Fruit fly (Drosophila melanogaster) whole organism, prepupa: ENCODE data around the gene CG4161.

ENCODE experiments used
- Blimp-1 ChIP-seq: fragments of 200-800 bp; sonication (Bioruptor generic); optimal IDR thresholded peaks from 3 replicates; lab custom pipeline; 2017; ENCODE audit warnings: missing biosample characterization, missing genetic modification characterization, mild to moderate bottlenecking, moderate library complexity, missing genetic modification reagents
- CG10631 ChIP-seq: fragments of 200-800 bp; sonication (Bioruptor generic); optimal IDR thresholded peaks from 2 replicates; lab custom pipeline; 2016; ENCODE audit warnings: missing biosample characterization, missing genetic modification characterization
- CG10669 ChIP-seq: fragments of 200-800 bp; sonication (Bioruptor generic); optimal IDR thresholded peaks from 3 replicates; lab custom pipeline; 2018; ENCODE audit warnings: missing biosample characterization, mild to moderate bottlenecking, missing genetic modification characterization, moderate library complexity
- CG11294 ChIP-seq: fragments of 200-800 bp; sonication (Bioruptor generic); IDR thresholded peaks from 2 replicates; pipeline ENCODE4 v1.3.6; 2022; ENCODE audit warnings: missing biosample characterization, missing genetic modification characterization
- CG11762 ChIP-seq: fragments of 200-800 bp; sonication (Bioruptor generic); optimal IDR thresholded peaks from 3 replicates; lab custom pipeline; 2016; ENCODE audit warnings: missing biosample characterization, missing genetic modification characterization; ENCODE audit not compliant: insufficient read depth
- CG11902 ChIP-seq: fragments of 200-800 bp; sonication (Bioruptor generic); optimal IDR thresholded peaks from 3 replicates; lab custom pipeline; 2016; ENCODE audit warnings: missing biosample characterization, missing genetic modification characterization
- CG15336 ChIP-seq: fragments of 200-800 bp; sonication (Bioruptor generic); IDR thresholded peaks from 2 replicates; pipeline ENCODE4 v1.3.6; 2022; ENCODE audit warnings: missing biosample characterization, missing genetic modification characterization
- CG1621 ChIP-seq: fragments of 200-800 bp; sonication (Bioruptor generic); optimal IDR thresholded peaks from 3 replicates; lab custom pipeline; 2018; ENCODE audit warnings: missing biosample characterization, mild to moderate bottlenecking, missing genetic modification characterization
- CG16779 ChIP-seq: fragments of 200-800 bp; sonication (Bioruptor generic); optimal IDR thresholded peaks from 3 replicates; lab custom pipeline; 2017; ENCODE audit warnings: missing biosample characterization, mild to moderate bottlenecking, missing genetic modification characterization
- CG3032 ChIP-seq: fragments of 200-800 bp; optimal IDR thresholded peaks from 2 replicates; lab custom pipeline; 2019; ENCODE audit warnings: missing biosample characterization, mild to moderate bottlenecking, missing genetic modification characterization, moderate library complexity
- CG31627 ChIP-seq: fragments of 200-800 bp; sonication (Bioruptor generic); optimal IDR thresholded peaks from 3 replicates; lab custom pipeline; 2016; ENCODE audit warnings: missing biosample characterization, missing genetic modification characterization
- CG32006 ChIP-seq: fragments of 200-800 bp; sonication (Bioruptor generic); optimal IDR thresholded peaks from 3 replicates; lab custom pipeline; 2017; ENCODE audit warnings: missing biosample characterization, mild to moderate bottlenecking, missing genetic modification characterization
- CG34406 ChIP-seq: fragments of 200-800 bp; sonication (Bioruptor generic); optimal IDR thresholded peaks from 3 replicates; lab custom pipeline; 2016; ENCODE audit warnings: missing biosample characterization, missing genetic modification characterization
- CG3919 ChIP-seq: fragments of 200-800 bp; sonication (Bioruptor generic); optimal IDR thresholded peaks from 3 replicates; lab custom pipeline; 2016; ENCODE audit warnings: missing biosample characterization, missing genetic modification characterization
- CG4318 ChIP-seq: fragments of 200-800 bp; sonication (Bioruptor generic); optimal IDR thresholded peaks from 3 replicates; lab custom pipeline; 2017; ENCODE audit warnings: missing biosample characterization, mild to moderate bottlenecking, missing genetic modification characterization
- CG6163 ChIP-seq: fragments of 200-800 bp; sonication (Bioruptor generic); IDR thresholded peaks from 3 replicates; pipeline ENCODE4 v1.3.6; 2022; ENCODE audit warnings: missing biosample characterization, missing genetic modification characterization
- CG6276 ChIP-seq: fragments of 200-800 bp; sonication (Bioruptor generic); optimal IDR thresholded peaks from 2 replicates; lab custom pipeline; 2017; ENCODE audit warnings: missing biosample characterization, mild to moderate bottlenecking, missing genetic modification characterization
- CG6792 ChIP-seq: fragments of 200-800 bp; sonication (Bioruptor generic); optimal IDR thresholded peaks from 3 replicates; lab custom pipeline; 2016; ENCODE audit warnings: missing biosample characterization, missing genetic modification characterization
- CG6808 ChIP-seq: fragments of 200-800 bp; sonication (Bioruptor generic); optimal IDR thresholded peaks from 3 replicates; lab custom pipeline; 2017; ENCODE audit warnings: missing biosample characterization, missing genetic modification characterization, mild to moderate bottlenecking, moderate library complexity, missing genetic modification reagents
- CG7368 ChIP-seq: fragments of 200-800 bp; sonication (Bioruptor generic); optimal IDR thresholded peaks from 3 replicates; lab custom pipeline; 2016; ENCODE audit warnings: missing biosample characterization, missing genetic modification characterization
- CG8119 ChIP-seq: fragments of 200-800 bp; sonication (Bioruptor generic); IDR thresholded peaks from 3 replicates; pipeline ENCODE4 v1.3.6; 2022; ENCODE audit warnings: missing biosample characterization, missing genetic modification characterization
- CG8319 ChIP-seq: fragments of 200-800 bp; sonication (Bioruptor generic); optimal IDR thresholded peaks from 3 replicates; lab custom pipeline; 2016; ENCODE audit warnings: missing biosample characterization, missing genetic modification characterization
- CG8632 ChIP-seq: fragments of 200-800 bp; sonication (Bioruptor generic); optimal IDR thresholded peaks from 3 replicates; lab custom pipeline; 2016; ENCODE audit warnings: missing biosample characterization, missing genetic modification characterization
- CG9139 ChIP-seq: fragments of 200-800 bp; sonication (Bioruptor generic); optimal IDR thresholded peaks from 3 replicates; lab custom pipeline; 2017; ENCODE audit warnings: missing biosample characterization, mild to moderate bottlenecking, missing genetic modification characterization
- Ets21C ChIP-seq: fragments of 200-800 bp; sonication (Bioruptor generic); optimal IDR thresholded peaks from 3 replicates; lab custom pipeline; 2016; ENCODE audit warnings: missing biosample characterization, missing genetic modification characterization
- Ets96B ChIP-seq: fragments of 200-800 bp; optimal IDR thresholded peaks from 2 replicates; lab custom pipeline; 2019; ENCODE audit warnings: missing biosample characterization, mild to moderate bottlenecking, missing genetic modification characterization, moderate library complexity
- Gug ChIP-seq: fragments of 200-800 bp; sonication (Bioruptor generic); IDR thresholded peaks from 2 replicates; pipeline ENCODE4 v1.3.6; 2022; ENCODE audit warnings: missing biosample characterization, missing genetic modification characterization
- Hr38 ChIP-seq: sonication (Bioruptor generic); optimal IDR thresholded peaks from 2 replicates; lab custom pipeline; 2016; ENCODE audit warnings: missing biosample characterization, missing genetic modification characterization
- Hr39 ChIP-seq: fragments of 200-800 bp; sonication (Bioruptor generic); optimal IDR thresholded peaks from 2 replicates; lab custom pipeline; 2016; ENCODE audit warnings: missing biosample characterization, missing genetic modification characterization
- Lpt ChIP-seq: fragments of 200-800 bp; sonication (Bioruptor generic); optimal IDR thresholded peaks from 3 replicates; lab custom pipeline; 2016; ENCODE audit warnings: missing biosample characterization, missing genetic modification characterization
- Met ChIP-seq: fragments of 200-800 bp; sonication (Bioruptor generic); optimal IDR thresholded peaks from 3 replicates; lab custom pipeline; 2016; ENCODE audit warnings: missing biosample characterization, missing genetic modification characterization
- OdsH ChIP-seq: fragments of 200-800 bp; sonication (Bioruptor generic); optimal IDR thresholded peaks from 3 replicates; lab custom pipeline; 2016; ENCODE audit warnings: missing biosample characterization, missing genetic modification characterization
- Smox ChIP-seq: fragments of 200-800 bp; sonication (Bioruptor generic); optimal IDR thresholded peaks from 3 replicates; lab custom pipeline; 2016; ENCODE audit warnings: missing biosample characterization, missing genetic modification characterization
- Sox102F ChIP-seq: fragments of 200-800 bp; sonication (Bioruptor generic); optimal IDR thresholded peaks from 2 replicates; lab custom pipeline; 2016; ENCODE audit warnings: missing biosample characterization, mild to moderate bottlenecking, missing genetic modification characterization
- Sox14 ChIP-seq: fragments of 200-800 bp; sonication (Bioruptor generic); optimal IDR thresholded peaks from 3 replicates; lab custom pipeline; 2016; ENCODE audit warnings: missing biosample characterization, missing genetic modification characterization
- Sox15 ChIP-seq: fragments of 200-800 bp; sonication (Bioruptor generic); optimal IDR thresholded peaks from 3 replicates; lab custom pipeline; 2016; ENCODE audit warnings: missing biosample characterization, missing genetic modification characterization
- achi ChIP-seq: fragments of 200-800 bp; sonication (Bioruptor generic); optimal IDR thresholded peaks from 3 replicates; lab custom pipeline; 2016; ENCODE audit warnings: missing biosample characterization, missing genetic modification characterization
- acj6 ChIP-seq: fragments of 200-800 bp; sonication (Bioruptor generic); optimal IDR thresholded peaks from 3 replicates; lab custom pipeline; 2016; ENCODE audit warnings: missing biosample characterization, missing genetic modification characterization
- cyc ChIP-seq: fragments of 200-800 bp; sonication (Bioruptor generic); optimal IDR thresholded peaks from 3 replicates; lab custom pipeline; 2016; ENCODE audit warnings: missing biosample characterization, missing genetic modification characterization
- dac ChIP-seq: fragments of 200-800 bp; sonication (Bioruptor generic); optimal IDR thresholded peaks from 2 replicates; lab custom pipeline; 2017; ENCODE audit warnings: missing biosample characterization, mild to moderate bottlenecking, missing genetic modification characterization
- dsx ChIP-seq: fragments of 200-800 bp; optimal IDR thresholded peaks from 3 replicates; lab custom pipeline; 2019; ENCODE audit warnings: missing biosample characterization, mild to moderate bottlenecking, missing genetic modification characterization, moderate library complexity; ENCODE audit not compliant: poor library complexity, severe bottlenecking
- esn ChIP-seq: fragments of 200-800 bp; sonication (Bioruptor generic); optimal IDR thresholded peaks from 2 replicates; lab custom pipeline; 2016; ENCODE audit warnings: missing biosample characterization, mild to moderate bottlenecking, missing genetic modification characterization, moderate library complexity
- fd59A ChIP-seq: fragments of 200-800 bp; sonication (Bioruptor generic); optimal IDR thresholded peaks from 2 replicates; lab custom pipeline; 2017; ENCODE audit warnings: missing biosample characterization, mild to moderate bottlenecking, missing genetic modification characterization, missing genetic modification reagents
- fd85E ChIP-seq: fragments of 200-800 bp; sonication (Bioruptor generic); optimal IDR thresholded peaks from 3 replicates; lab custom pipeline; 2016; ENCODE audit warnings: missing biosample characterization, missing genetic modification characterization
- fkh ChIP-seq: fragments of 200-800 bp; sonication (Bioruptor generic); optimal IDR thresholded peaks from 3 replicates; lab custom pipeline; 2017; ENCODE audit warnings: missing biosample characterization, mild to moderate bottlenecking, missing genetic modification characterization, moderate library complexity
- lz ChIP-seq: fragments of 200-800 bp; sonication (Bioruptor generic); optimal IDR thresholded peaks from 3 replicates; lab custom pipeline; 2016; ENCODE audit warnings: missing biosample characterization, missing genetic modification characterization
- net ChIP-seq: fragments of 200-800 bp; sonication (Bioruptor generic); optimal IDR thresholded peaks from 3 replicates; lab custom pipeline; 2016; ENCODE audit warnings: missing biosample characterization, missing genetic modification characterization
- salr ChIP-seq, 2 experiments: fragments of 200-800 bp; sonication (Bioruptor generic); optimal IDR thresholded peaks; 3 replicates each; lab custom pipeline; 2016 to 2018; ENCODE audit warnings: missing biosample characterization in 2 of 2, missing genetic modification characterization in 2 of 2, mild to moderate bottlenecking in 1 of 2
- spab ChIP-seq: fragments of 200-800 bp; sonication (Bioruptor generic); optimal IDR thresholded peaks from 2 replicates; lab custom pipeline; 2017; ENCODE audit warnings: missing biosample characterization, mild to moderate bottlenecking, missing genetic modification characterization, missing genetic modification reagents
- ss ChIP-seq, 2 experiments: fragments of 200-800 bp; sonication (Bioruptor generic); optimal IDR thresholded peaks; 2 replicates in 1 of 2; 3 replicates in 1 of 2; lab custom pipeline; 2017 to 2018; ENCODE audit warnings: mild to moderate bottlenecking in 2 of 2, missing biosample characterization in 2 of 2, missing genetic modification characterization in 2 of 2, moderate library complexity in 1 of 2
- svp ChIP-seq: fragments of 200-800 bp; sonication (Bioruptor generic); peaks from one replicate; lab custom pipeline; 2016; ENCODE audit warnings: missing biosample characterization, missing genetic modification characterization
- topi ChIP-seq: fragments of 200-800 bp; sonication (Bioruptor generic); optimal IDR thresholded peaks from 3 replicates; lab custom pipeline; 2016; ENCODE audit warnings: missing biosample characterization, missing genetic modification characterization
- vri ChIP-seq: fragments of 200-800 bp; sonication (Bioruptor generic); optimal IDR thresholded peaks from 3 replicates; lab custom pipeline; 2016; ENCODE audit warnings: missing biosample characterization, mild to moderate bottlenecking, missing genetic modification characterization

The CG4161 gene

DNA sequence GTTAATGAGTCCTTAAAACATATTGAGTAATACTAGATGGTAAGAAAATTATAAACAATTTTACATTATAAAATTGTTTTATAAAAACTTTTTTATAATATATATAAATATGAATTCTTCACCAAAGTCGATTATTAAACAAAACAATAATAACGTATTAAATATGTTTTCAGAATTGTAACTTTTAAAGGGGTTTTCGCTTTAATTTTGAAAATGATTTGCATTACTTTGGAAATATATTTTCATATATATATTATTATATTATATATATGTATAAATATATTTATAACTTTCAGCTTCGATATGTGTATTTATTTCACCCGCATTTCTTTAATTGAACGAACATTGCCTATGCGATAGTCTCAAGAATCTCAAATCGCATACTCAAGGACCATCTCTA, 25.0 kb downstream of the CG4161 start:
- TF ChIP-seq CG3919 (GFP tag; lab: Kevin White, UChicago) (no peak), CG10669 (GFP tag; lab: Kevin White, UChicago) (peak; percentile 14), net (no peak), Lpt (no peak), achi (GFP tag; lab: Kevin White, UChicago) (no peak), topi (GFP tag; lab: Kevin White, UChicago) (peak; percentile 38), salr (GFP tag; optimal IDR thresholded peaks at IDR 0.05; lab: Kevin White, UChicago) (no peak), Ets21C (GFP tag; lab: Kevin White, UChicago) (no peak), OdsH (GFP tag; lab: Kevin White, UChicago) (no peak), lz (no peak), CG9139 (GFP tag; lab: Kevin White, UChicago) (no peak), fd59A (GFP tag; lab: Kevin White, UChicago) (no peak), vri (no peak), CG8119 (GFP tag; lab: Robert Waterston, UW) (no peak), CG15336 (GFP tag; lab: Robert Waterston, UW) (no peak), Ets96B (tag; lab: Kevin White, UChicago) (no peak), dac (no peak), CG6163 (no peak), esn (GFP tag; lab: Kevin White, UChicago) (peak; percentile 12), dsx (GFP tag; lab: Kevin White, UChicago) (no peak), cyc (no peak), CG6808 (peak; percentile 23), spab (GFP tag; lab: Kevin White, UChicago) (peak; percentile 16), CG6792 (GFP tag; lab: Kevin White, UChicago) (no peak), Hr38 (GFP tag; lab: Kevin White, UChicago) (no peak), Met (GFP tag; lab: Kevin White, UChicago) (peak; percentile 26), CG1621 (tag; lab: Kevin White, UChicago) (no peak), CG7368 (GFP tag; lab: Kevin White, UChicago) (no peak), Blimp-1 (GFP tag; lab: Kevin White, UChicago) (no peak), fkh (no peak), CG8319 (no peak), fd85E (GFP tag; lab: Kevin White, UChicago) (no peak), CG34406 (GFP tag; lab: Kevin White, UChicago) (peak; percentile 25), CG32006 (no peak), Sox14 (GFP tag; lab: Kevin White, UChicago) (no peak), CG3032 (tag; lab: Kevin White, UChicago) (no peak), CG11762 (GFP tag; lab: Kevin White, UChicago) (no peak), Sox15 (GFP tag; lab: Kevin White, UChicago) (no peak), acj6 (GFP tag; lab: Kevin White, UChicago) (no peak), CG11294 (no peak), Smox (no peak), CG8632 (GFP tag; lab: Kevin White, UChicago) (no peak), CG4318 (no peak), Gug (GFP tag; lab: Robert Waterston, UW) (no peak), Hr39 (GFP tag; lab: Kevin White, UChicago) (no peak), CG31627 (no peak), CG16779 (tag; lab: Kevin White, UChicago) (no peak), CG10631 (GFP tag; lab: Kevin White, UChicago) (peak; percentile 7), Sox102F (GFP tag; lab: Kevin White, UChicago) (no peak), CG11902 (GFP tag; lab: Kevin White, UChicago) (no peak), ss (GFP tag; optimal IDR thresholded peaks at IDR 0.05; lab: Kevin White, UChicago) (peak in 1 of 2 experiments; percentile 20), CG6276 (GFP tag; lab: Kevin White, UChicago) (no peak), svp (GFP tag; lab: Kevin White, UChicago) (peak; percentile 77)
